Worm (Caenorhabditis elegans): Measurements from ENCODE around the gene C25H3.15.

Gene C25H3.15

DNA sequence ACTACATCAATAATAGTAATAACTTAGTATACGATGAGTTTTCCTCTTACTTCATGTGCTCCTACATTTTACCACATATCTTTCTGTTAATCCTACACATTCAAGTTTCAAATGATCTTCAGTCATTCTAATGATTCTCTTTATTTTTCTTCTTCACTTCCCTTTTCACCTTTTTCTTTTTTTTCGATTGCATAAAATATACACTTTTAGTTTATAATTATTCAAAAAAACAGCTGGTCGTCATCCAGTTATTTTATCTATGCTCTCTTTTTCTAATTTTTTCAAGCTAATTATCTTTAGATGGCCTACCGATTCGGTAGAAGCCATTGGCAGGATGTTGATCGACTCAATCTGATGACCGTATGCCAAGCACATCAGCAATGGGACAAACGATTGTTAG is 10.9 kb upstream of the C25H3.15 start, which contains the start of gene F59E12.1:
Gene F59E12.1 (plus strand): TSS at position 301 of the 400 bp plus-strand sequence.
- no peak for TF ChIP-seq ztf-11 (tag; optimal IDR thresholded peaks at IDR 0.05)
- no peak for TF ChIP-seq mep-1 (tag; optimal IDR thresholded peaks at IDR 0.05)
- TF ChIP-seq sptf-1 (tag; optimal IDR thresholded peaks at IDR 0.05), result no peak
- TF ChIP-seq hlh-1 (tag; optimal IDR thresholded peaks at IDR 0.05), result no peak
- no peak for TF ChIP-seq pha-4 (tag; optimal IDR thresholded peaks at IDR 0.05)
- TF ChIP-seq lin-32 (GFP tag; optimal IDR thresholded peaks at IDR 0.05), result no peak
- no peak for TF ChIP-seq ceh-83 (GFP tag; optimal IDR thresholded peaks at IDR 0.05)
- TF ChIP-seq bed-3 (GFP tag; optimal IDR thresholded peaks at IDR 0.05), result no peak
- no peak for TF ChIP-seq mab-5 (tag; optimal IDR thresholded peaks at IDR 0.05)
- no peak for TF ChIP-seq M03D4.4 (tag; optimal IDR thresholded peaks at IDR 0.05)
- TF ChIP-seq nhr-237 (tag; optimal IDR thresholded peaks at IDR 0.05), result no peak
- no peak for TF ChIP-seq nhr-76 (tag; optimal IDR thresholded peaks at IDR 0.05)

DNA sequence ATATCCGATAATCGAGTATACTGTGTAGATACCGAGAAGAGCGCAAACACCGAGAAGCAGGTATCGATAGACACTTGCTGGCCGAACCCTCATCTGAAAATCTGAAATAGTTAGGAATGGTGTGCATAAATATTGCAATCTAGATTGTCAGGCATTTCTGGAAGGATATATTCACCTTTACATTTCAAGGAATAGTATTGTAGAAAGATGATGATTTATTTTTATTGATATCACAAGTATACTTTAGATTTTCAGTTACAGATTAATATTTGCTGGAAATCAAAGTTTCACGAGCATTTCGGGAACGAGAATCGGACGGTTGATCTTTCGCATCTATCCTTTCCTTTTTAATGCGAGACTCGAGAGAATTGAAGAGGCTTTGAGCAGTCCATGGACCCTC is 5.5 kb upstream of the C25H3.15 start, which contains the start of gene fut-3:
Gene fut-3 (minus strand): TSS at position 101 of the 400 bp plus-strand sequence.
- TF ChIP-seq tbx-8 (GFP tag; optimal IDR thresholded peaks at IDR 0.05), result no peak
- no peak for TF ChIP-seq lin-32 (GFP tag; optimal IDR thresholded peaks at IDR 0.05)
- TF ChIP-seq flh-1 (GFP tag; optimal IDR thresholded peaks at IDR 0.05), result no peak
- TF ChIP-seq elt-1 (tag; optimal IDR thresholded peaks at IDR 0.05; ENCODE audit: borderline replicate concordance, insufficient read depth), result no peak
- no peak for TF ChIP-seq unc-39 (tag; optimal IDR thresholded peaks at IDR 0.05)
- TF ChIP-seq nhr-237 (tag; optimal IDR thresholded peaks at IDR 0.05), result no peak

DNA sequence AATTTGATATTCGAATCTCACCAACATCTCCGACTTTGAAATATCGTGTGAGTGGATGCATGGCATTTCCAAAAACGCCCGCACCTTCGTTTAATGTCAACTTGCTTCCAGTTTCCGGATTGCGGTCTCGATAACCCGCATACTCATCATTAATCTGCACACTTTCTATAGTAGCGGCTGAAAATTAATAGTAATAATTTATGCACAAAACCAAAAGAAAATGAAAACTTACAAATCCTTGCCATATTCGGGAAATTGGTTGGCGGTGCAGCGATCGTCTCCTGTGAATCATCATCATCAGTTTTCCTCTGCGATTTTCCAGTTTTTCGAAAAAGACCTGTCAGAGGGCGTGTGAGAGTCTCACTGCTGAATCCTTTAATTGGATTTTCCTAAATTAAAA is 5.0 kb upstream of the C25H3.15 start:
- TF ChIP-seq ces-1 (GFP tag; optimal IDR thresholded peaks at IDR 0.05), result no peak
- no peak for TF ChIP-seq ceh-43 (GFP tag; optimal IDR thresholded peaks at IDR 0.05)
- no peak for TF ChIP-seq hlh-1 (tag; optimal IDR thresholded peaks at IDR 0.05)
- TF ChIP-seq sem-2 (GFP tag; optimal IDR thresholded peaks at IDR 0.05), result no peak
- no peak for TF ChIP-seq nhr-2 (tag; optimal IDR thresholded peaks at IDR 0.05)
- no peak for TF ChIP-seq nhr-12 (tag; optimal IDR thresholded peaks at IDR 0.05)
- TF ChIP-seq mep-1 (tag; optimal IDR thresholded peaks at IDR 0.05), result no peak
- TF ChIP-seq zip-8 (tag; optimal IDR thresholded peaks at IDR 0.05), result no peak
- no peak for TF ChIP-seq snpc-4 (tag; optimal IDR thresholded peaks at IDR 0.05)
- no peak for TF ChIP-seq sptf-1 (tag; optimal IDR thresholded peaks at IDR 0.05)
- TF ChIP-seq lin-13 (tag; optimal IDR thresholded peaks at IDR 0.05), result no peak
- TF ChIP-seq elt-1 (tag; optimal IDR thresholded peaks at IDR 0.05; ENCODE audit: borderline replicate concordance, insufficient read depth), result no peak

DNA sequence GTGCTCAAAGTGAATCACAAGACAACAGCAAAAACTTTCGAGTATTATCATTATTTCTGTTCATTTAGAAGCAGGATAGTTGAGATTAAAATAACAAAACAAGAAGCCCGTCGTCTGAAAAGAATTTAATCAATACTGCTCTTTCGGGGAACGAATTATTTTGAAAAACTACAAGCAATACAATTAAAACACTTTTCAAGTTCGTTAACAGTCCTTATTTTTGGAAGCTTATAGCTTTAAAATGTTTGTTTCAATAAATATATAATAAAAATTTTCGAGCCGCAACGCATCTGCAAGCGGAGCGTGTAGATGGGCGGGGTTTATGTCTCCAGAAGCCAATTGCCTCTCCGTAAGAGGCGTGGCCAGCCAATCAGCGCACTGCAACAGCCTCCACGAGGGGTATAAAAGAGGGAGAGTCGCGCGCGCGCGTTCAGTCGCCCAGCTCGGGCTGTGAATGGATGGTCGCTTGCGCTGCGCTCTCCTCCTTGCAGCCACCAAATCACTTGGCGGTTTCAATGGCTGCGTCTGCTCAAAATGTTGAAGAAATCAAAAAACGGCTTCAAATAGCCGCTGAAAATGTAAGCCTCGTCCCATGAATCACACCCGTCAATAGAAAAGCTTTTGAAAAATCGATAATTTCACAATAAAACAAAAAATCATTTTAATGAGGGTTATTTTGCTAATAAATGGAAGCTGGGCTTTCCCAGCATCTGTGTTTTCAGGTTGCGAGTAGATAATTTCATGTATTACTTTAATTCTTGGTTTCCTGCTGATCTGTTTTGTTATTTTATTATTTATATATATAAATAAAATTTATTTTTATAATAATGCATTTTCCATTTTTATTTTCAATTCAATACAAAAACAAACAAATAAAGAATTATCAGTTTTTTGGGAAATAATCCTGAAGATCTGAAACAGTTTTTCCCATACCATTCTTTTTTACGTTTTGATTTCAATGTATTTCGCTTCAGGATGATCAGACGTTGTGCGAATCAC is 4.1 kb upstream of the C25H3.15 start, which contains the start of the genes ift-43 and mdt-26:
Gene ift-43 (minus strand): TSS at position 51 of the 999 bp plus-strand sequence.
Gene mdt-26 (plus strand): TSS at position 446 of the 999 bp plus-strand sequence.
- TF ChIP-seq mls-2 (tag; optimal IDR thresholded peaks at IDR 0.05) (peak; percentile 40), unc-62 (GFP tag; optimal IDR thresholded peaks at IDR 0.05) (peak; percentile 42), ces-1 (GFP tag; optimal IDR thresholded peaks at IDR 0.05) (peak; percentile 36), elt-3 (tag; optimal IDR thresholded peaks at IDR 0.05) (no peak), ceh-83 (GFP tag; optimal IDR thresholded peaks at IDR 0.05) (no peak), ham-2 (GFP tag; optimal IDR thresholded peaks at IDR 0.05) (peak; percentile 78), nhr-76 (tag; optimal IDR thresholded peaks at IDR 0.05) (no peak), cnd-1 (tag; optimal IDR thresholded peaks at IDR 0.05) (peak; percentile 80), mep-1 (tag; optimal IDR thresholded peaks at IDR 0.05) (peak; percentile 42), lin-13 (tag; optimal IDR thresholded peaks at IDR 0.05) (peak; percentile 73), sem-2 (GFP tag; optimal IDR thresholded peaks at IDR 0.05) (no peak), bed-3 (GFP tag; optimal IDR thresholded peaks at IDR 0.05) (no peak), sptf-1 (tag; optimal IDR thresholded peaks at IDR 0.05) (peak; percentile 85), lsy-2 (tag; optimal IDR thresholded peaks at IDR 0.05) (peak; percentile 86), ceh-43 (GFP tag; optimal IDR thresholded peaks at IDR 0.05) (no peak), elt-1 (tag; optimal IDR thresholded peaks at IDR 0.05; ENCODE audit: borderline replicate concordance, insufficient read depth) (no peak), zip-8 (tag; optimal IDR thresholded peaks at IDR 0.05) (no peak), unc-120 (tag; optimal IDR thresholded peaks at IDR 0.05; ENCODE audit: poor library complexity, severe bottlenecking) (peak; percentile 74), blmp-1 (tag; optimal IDR thresholded peaks at IDR 0.05) (no peak), tbx-8 (GFP tag; optimal IDR thresholded peaks at IDR 0.05) (no peak), nhr-28 (tag; optimal IDR thresholded peaks at IDR 0.05) (no peak), drap-1 (GFP tag; optimal IDR thresholded peaks at IDR 0.05) (peak; percentile 70), flh-1 (GFP tag; optimal IDR thresholded peaks at IDR 0.05) (peak; percentile 32), M03D4.4 (tag; optimal IDR thresholded peaks at IDR 0.05) (peak; percentile 67), pha-4 (tag; optimal IDR thresholded peaks at IDR 0.05) (peak; percentile 53), ztf-11 (tag; optimal IDR thresholded peaks at IDR 0.05) (peak; percentile 20), nhr-237 (tag; optimal IDR thresholded peaks at IDR 0.05) (no peak), nhr-12 (tag; optimal IDR thresholded peaks at IDR 0.05) (no peak), hlh-1 (tag; optimal IDR thresholded peaks at IDR 0.05) (peak; percentile 55), ceh-39 (tag; optimal IDR thresholded peaks at IDR 0.05) (no peak), mab-5 (tag; optimal IDR thresholded peaks at IDR 0.05) (peak; percentile 48), nhr-2 (tag; optimal IDR thresholded peaks at IDR 0.05) (no peak), snpc-4 (tag; optimal IDR thresholded peaks at IDR 0.05) (no peak), lin-32 (GFP tag; optimal IDR thresholded peaks at IDR 0.05) (no peak), unc-39 (tag; optimal IDR thresholded peaks at IDR 0.05) (no peak)
